Fruit fly (Drosophila melanogaster): ENCODE measurements around the gene CG15446.

- TF ChIP-seq toe (GFP tag; optimal IDR thresholded peaks at IDR 0.05) (no peak), Hr96 (GFP tag; optimal IDR thresholded peaks at IDR 0.05) (no peak), CG14711 (tag; optimal IDR thresholded peaks at IDR 0.05) (no peak), CG11617 (GFP tag; optimal IDR thresholded peaks at IDR 0.05) (no peak), kay (GFP tag; ENCODE audit: borderline replicate concordance) (no peak), pad (GFP tag; optimal IDR thresholded peaks at IDR 0.05) (no peak), cnc (optimal IDR thresholded peaks at IDR 0.05) (no peak), Clk (GFP tag; optimal IDR thresholded peaks at IDR 0.05) (no peak), CG5204 (GFP tag; optimal IDR thresholded peaks at IDR 0.05) (no peak), cic (GFP tag; optimal IDR thresholded peaks at IDR 0.05) (no peak), tj (GFP tag; optimal IDR thresholded peaks at IDR 0.05) (no peak), Mnt (GFP tag; optimal IDR thresholded peaks at IDR 0.05) (no peak), CG7045 (GFP tag; optimal IDR thresholded peaks at IDR 0.05) (no peak)
Measured at dm6 chrX:21047717-21048116, 54.3 kb downstream of the CG15446 start.
